Worm (Caenorhabditis elegans) whole organism, L1 larva: ENCODE results near the gene F08D12.4.

Source experiments
- blmp-1 ChIP-seq: fragments of 150-350 bp; optimal IDR thresholded peaks from 2 replicates; lab custom pipeline; 2014; ENCODE audit warnings: missing biosample characterization, missing genetic modification characterization
- fos-1 ChIP-seq: fragments of 150-350 bp; optimal IDR thresholded peaks from 2 replicates; lab custom pipeline; 2014; ENCODE audit warnings: missing biosample characterization, missing genetic modification characterization
- lsy-2 ChIP-seq, 2 experiments: fragments of 150-350 bp; optimal IDR thresholded peaks; 2 replicates each; lab custom pipeline; 2014; ENCODE audit warnings: missing biosample characterization in 2 of 2, missing genetic modification characterization in 2 of 2
- snpc-4 ChIP-seq: fragments of 150-350 bp; optimal IDR thresholded peaks from 2 replicates; lab custom pipeline; 2014; ENCODE audit warnings: missing biosample characterization, missing genetic modification characterization
- tlp-1 ChIP-seq: fragments of 150-350 bp; optimal IDR thresholded peaks from 2 replicates; lab custom pipeline; 2014; ENCODE audit warnings: missing biosample characterization, missing genetic modification characterization

DNA sequence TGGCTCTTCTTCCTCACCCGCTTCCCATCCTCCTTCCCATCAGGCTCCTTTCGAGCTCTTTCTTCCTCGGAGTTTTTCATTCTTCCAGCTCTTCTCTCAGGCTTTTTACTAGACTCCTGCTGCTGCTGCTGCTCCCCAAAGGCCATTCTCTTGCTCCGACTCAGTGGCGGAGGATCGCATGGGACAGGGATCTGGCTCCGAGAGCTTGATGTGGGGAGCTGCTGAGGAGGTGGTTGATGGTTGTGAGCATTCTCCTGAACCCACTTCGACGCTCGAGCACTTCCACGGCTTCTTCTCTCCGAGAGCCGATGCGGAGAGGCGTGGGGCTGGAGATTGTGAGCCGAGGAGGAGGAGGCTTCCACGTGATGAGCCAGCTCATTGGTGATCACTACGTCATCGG is 7.8 kb downstream of the F08D12.4 start:
- TF ChIP-seq snpc-4 (tag; lab: Kevin White, UChicago) (no peak), lsy-2 (tag; optimal IDR thresholded peaks at IDR 0.05; lab: Kevin White, UChicago) (no peak), fos-1 (no peak), blmp-1 (tag; lab: Kevin White, UChicago) (no peak), tlp-1 (tag; lab: Kevin White, UChicago) (no peak)
